Worm (Caenorhabditis elegans) whole organism, L1 larva: ENCODE measurements around the gene irld-39.

ENCODE experiments used
- C16A3.4 ChIP-seq: fragments of 150-350 bp; optimal IDR thresholded peaks from 2 replicates; lab custom pipeline; 2014; ENCODE audit warnings: missing biosample characterization, missing genetic modification characterization
- C34B4.2 ChIP-seq: sonication (generic microtip); optimal IDR thresholded peaks from 2 replicates; lab custom pipeline; 2017; ENCODE audit warnings: mild to moderate bottlenecking, missing genetic modification characterization, missing compliant biosample characterization
- Y116A8C.19 ChIP-seq: sonication (generic microtip); optimal IDR thresholded peaks from 2 replicates; lab custom pipeline; 2016; ENCODE audit warnings: missing compliant biosample characterization, missing genetic modification characterization, borderline replicate concordance
- aly-2 ChIP-seq: fragments of 150-350 bp; optimal IDR thresholded peaks from 2 replicates; lab custom pipeline; 2014; ENCODE audit warnings: missing biosample characterization, missing genetic modification characterization
- ama-1 ChIP-seq: fragments of 150-350 bp; optimal IDR thresholded peaks from 2 replicates; lab custom pipeline; 2014
- blmp-1 ChIP-seq: fragments of 150-350 bp; optimal IDR thresholded peaks from 2 replicates; lab custom pipeline; 2014; ENCODE audit warnings: missing biosample characterization, missing genetic modification characterization
- ceh-63 ChIP-seq: fragments of 200-800 bp; sonication (Bioruptor generic); optimal IDR thresholded peaks from 2 replicates; lab custom pipeline; 2018; ENCODE audit warnings: mild to moderate bottlenecking, missing genetic modification characterization, missing compliant biosample characterization
- ceh-8 ChIP-seq: fragments of 200-800 bp; sonication (Bioruptor generic); optimal IDR thresholded peaks from 2 replicates; lab custom pipeline; 2018; ENCODE audit warnings: mild to moderate bottlenecking, missing genetic modification characterization, moderate library complexity, missing compliant biosample characterization
- ceh-82 ChIP-seq, 3 experiments: fragments of 150-350 bp in 1 of 3; sonication (generic microtip) in 2 of 3; optimal IDR thresholded peaks; 2 replicates each; lab custom pipeline; 2014 to 2017; ENCODE audit warnings: missing biosample characterization in 3 of 3, missing genetic modification characterization in 3 of 3
- ceh-90 ChIP-seq: sonication (generic microtip); optimal IDR thresholded peaks from 2 replicates; lab custom pipeline; 2016; ENCODE audit warnings: missing genetic modification characterization, missing compliant biosample characterization
- ces-1 ChIP-seq: fragments of 150-350 bp; optimal IDR thresholded peaks from 2 replicates; lab custom pipeline; 2014; ENCODE audit warnings: missing biosample characterization, missing genetic modification reagents, missing genetic modification characterization
- egl-13 ChIP-seq: sonication (generic microtip); optimal IDR thresholded peaks from 2 replicates; lab custom pipeline; 2016; ENCODE audit warnings: missing genotype, missing genetic modification reagents, missing genetic modification characterization, missing compliant biosample characterization
- elt-3 ChIP-seq, 6 experiments: fragments of 150-350 bp in 1 of 6; sonication (generic microtip); optimal IDR thresholded peaks; 2 replicates each; lab custom pipeline; 2017 to 2018; ENCODE audit warnings: missing biosample characterization in 6 of 6, missing genetic modification characterization in 6 of 6, inconsistent platforms in 1 of 6
- fkh-4 ChIP-seq: sonication (generic microtip); optimal IDR thresholded peaks from 2 replicates; lab custom pipeline; 2016; ENCODE audit warnings: missing compliant biosample characterization, missing genetic modification characterization, borderline replicate concordance
- hlh-4 ChIP-seq: sonication (generic microtip); optimal IDR thresholded peaks from 2 replicates; lab custom pipeline; 2016; ENCODE audit warnings: mild to moderate bottlenecking, missing genetic modification characterization, missing compliant biosample characterization
- hpl-2 ChIP-seq: fragments of 150-350 bp; optimal IDR thresholded peaks from 2 replicates; lab custom pipeline; 2014; ENCODE audit warnings: missing biosample characterization, missing genetic modification reagents, missing genetic modification characterization
- isw-1 ChIP-seq: fragments of 200-800 bp; sonication (Bioruptor generic); IDR thresholded peaks from 2 replicates; pipeline ENCODE4 v1.3.6; 2022; ENCODE audit warnings: missing genetic modification characterization, missing compliant biosample characterization
- jun-1 ChIP-seq: fragments of 150-350 bp; optimal IDR thresholded peaks from 2 replicates; lab custom pipeline; 2014; ENCODE audit warnings: missing biosample characterization, missing genetic modification reagents, missing genetic modification characterization
- lin-14 ChIP-seq: fragments of 200-800 bp; sonication (Bioruptor generic); optimal IDR thresholded peaks from 2 replicates; lab custom pipeline; 2018; ENCODE audit warnings: mild to moderate bottlenecking, missing genetic modification characterization, moderate library complexity, missing compliant biosample characterization
- lin-39 ChIP-seq: fragments of 150-350 bp; optimal IDR thresholded peaks from 2 replicates; lab custom pipeline; 2014; ENCODE audit warnings: missing biosample characterization, missing genetic modification reagents, missing genetic modification characterization
- lir-3 ChIP-seq: sonication (generic microtip); optimal IDR thresholded peaks from 2 replicates; lab custom pipeline; 2016; ENCODE audit warnings: mild to moderate bottlenecking, missing genetic modification characterization, moderate library complexity, missing compliant biosample characterization; ENCODE audit not compliant: poor library complexity
- mab-9 ChIP-seq: fragments of 200-800 bp; sonication (Bioruptor generic); IDR thresholded peaks from 2 replicates; pipeline ENCODE4 v1.3.6; 2022; ENCODE audit warnings: missing genetic modification reagents, missing genetic modification characterization, missing compliant biosample characterization
- mdl-1 ChIP-seq, 2 experiments: fragments of 150-350 bp; optimal IDR thresholded peaks; 2 replicates each; lab custom pipeline; 2014 to 2017; ENCODE audit warnings: missing biosample characterization in 2 of 2, missing genetic modification characterization in 2 of 2, inconsistent platforms in 1 of 2
- nhr-11 ChIP-seq: fragments of 150-350 bp; optimal IDR thresholded peaks from 2 replicates; lab custom pipeline; 2014; ENCODE audit warnings: missing biosample characterization, missing genetic modification characterization
- nhr-12 ChIP-seq: sonication (generic microtip); optimal IDR thresholded peaks from 2 replicates; lab custom pipeline; 2017; ENCODE audit warnings: missing biosample characterization, missing genetic modification characterization
- nhr-19 ChIP-seq: fragments of 200-800 bp; sonication (Bioruptor generic); conservative IDR thresholded peaks from 2 replicates; pipeline ENCODE4 v1.3.6; 2022; ENCODE audit warnings: missing genetic modification characterization, missing compliant biosample characterization
- nhr-237 ChIP-seq: fragments of 150-350 bp; optimal IDR thresholded peaks from 2 replicates; lab custom pipeline; 2014; ENCODE audit warnings: missing biosample characterization, missing genetic modification characterization
- nhr-47 ChIP-seq: sonication (generic microtip); optimal IDR thresholded peaks from 2 replicates; lab custom pipeline; 2016; ENCODE audit warnings: mild to moderate bottlenecking, missing genetic modification characterization, moderate library complexity, missing compliant biosample characterization
- nhr-77 ChIP-seq: fragments of 150-350 bp; optimal IDR thresholded peaks from 2 replicates; lab custom pipeline; 2014; ENCODE audit warnings: missing biosample characterization, missing genetic modification characterization
- nhr-84 ChIP-seq: sonication (generic microtip); optimal IDR thresholded peaks from 2 replicates; lab custom pipeline; 2017; ENCODE audit warnings: missing biosample characterization, missing genetic modification characterization
- nhr-90 ChIP-seq: sonication (generic microtip); optimal IDR thresholded peaks from 2 replicates; lab custom pipeline; 2016; ENCODE audit warnings: mild to moderate bottlenecking, missing genetic modification characterization, missing compliant biosample characterization; ENCODE audit not compliant: poor library complexity
- pax-3 ChIP-seq: fragments of 200-800 bp; sonication (Bioruptor generic); optimal IDR thresholded peaks from 2 replicates; lab custom pipeline; 2018; ENCODE audit warnings: mild to moderate bottlenecking, missing genetic modification characterization, moderate library complexity, missing compliant biosample characterization
- pqm-1 ChIP-seq: sonication (generic microtip); optimal IDR thresholded peaks from 3 replicates; lab custom pipeline; 2017; ENCODE audit warnings: missing biosample characterization, missing genetic modification characterization
- skn-1 ChIP-seq: fragments of 150-350 bp; optimal IDR thresholded peaks from 2 replicates; lab custom pipeline; 2014; ENCODE audit warnings: missing biosample characterization, missing genetic modification characterization
- snu-23 ChIP-seq: sonication (generic microtip); optimal IDR thresholded peaks from 2 replicates; lab custom pipeline; 2016; ENCODE audit warnings: missing genetic modification characterization, missing compliant biosample characterization
- sox-4 ChIP-seq: sonication (generic microtip); optimal IDR thresholded peaks from 2 replicates; lab custom pipeline; 2016; ENCODE audit warnings: missing genetic modification characterization, missing compliant biosample characterization
- sup-37 ChIP-seq: fragments of 200-800 bp; sonication (Bioruptor generic); optimal IDR thresholded peaks from 2 replicates; lab custom pipeline; 2018; ENCODE audit warnings: mild to moderate bottlenecking, missing genetic modification characterization, missing compliant biosample characterization
- swsn-7 ChIP-seq: sonication (generic microtip); optimal IDR thresholded peaks from 2 replicates; lab custom pipeline; 2016; ENCODE audit warnings: missing genetic modification characterization, missing compliant biosample characterization
- unc-62 ChIP-seq: fragments of 150-350 bp; optimal IDR thresholded peaks from 2 replicates; lab custom pipeline; 2014; ENCODE audit warnings: missing biosample characterization, missing genetic modification reagents, missing genetic modification characterization
- xbp-1 ChIP-seq: sonication (generic microtip); optimal IDR thresholded peaks from 2 replicates; lab custom pipeline; 2016; ENCODE audit warnings: missing genetic modification characterization, missing compliant biosample characterization
- zip-4 ChIP-seq: fragments of 200-800 bp; sonication (Bioruptor generic); optimal IDR thresholded peaks from 2 replicates; lab custom pipeline; 2018; ENCODE audit warnings: mild to moderate bottlenecking, missing genetic modification characterization, moderate library complexity, missing compliant biosample characterization
- ztf-4 ChIP-seq: fragments of 150-350 bp; optimal IDR thresholded peaks from 2 replicates; lab custom pipeline; 2014; ENCODE audit warnings: missing biosample characterization, missing genetic modification characterization

The irld-39 gene

ce11 chrIV:16257330-16257729, 24.4 kb downstream of the irld-39 start, which contains the start of gene hlh-31:
Gene hlh-31, plus strand, starts transcription at chrIV:16257630.
- TF ChIP-seq snu-23 (GFP tag; lab: Kevin White, UChicago): no peak
- no peak for TF ChIP-seq nhr-11
- TF ChIP-seq mab-9 (GFP tag; lab: Robert Waterston, UW): no peak
- no peak for TF ChIP-seq lin-14 (GFP tag; lab: Kevin White, UChicago)
- TF ChIP-seq lin-39 (tag; lab: Kevin White, UChicago): no peak
- no peak for TF ChIP-seq ces-1 (GFP tag; lab: Kevin White, UChicago)
- no peak for TF ChIP-seq ztf-4 (tag; lab: Kevin White, UChicago)
- no peak for TF ChIP-seq nhr-237 (tag; lab: Kevin White, UChicago)
- TF ChIP-seq sox-4 (tag; lab: Kevin White, UChicago): no peak
- no peak for TF ChIP-seq pqm-1 (tag; lab: Kevin White, UChicago)
- TF ChIP-seq ceh-90: no peak
- no peak for TF ChIP-seq swsn-7 (tag; lab: Kevin White, UChicago)
- TF ChIP-seq nhr-19 (GFP tag; lab: Robert Waterston, UW): no peak
- no peak for TF ChIP-seq mdl-1 (tag; optimal IDR thresholded peaks at IDR 0.05; lab: Kevin White, UChicago)
- no peak for TF ChIP-seq egl-13
- no peak for TF ChIP-seq nhr-77 (tag; lab: Kevin White, UChicago)
- no peak for TF ChIP-seq pax-3 (tag; lab: Kevin White, UChicago)
- no peak for TF ChIP-seq nhr-47 (tag; lab: Kevin White, UChicago)

ce11 chrIV:16270955-16271354, 38.0 kb downstream of the irld-39 start, which contains the start of gene F38C2.4:
Gene F38C2.4, plus strand, starts transcription at chrIV:16271255.
- TF ChIP-seq Y116A8C.19 (tag; lab: Kevin White, UChicago) (no peak), nhr-11 (no peak), fkh-4 (no peak), nhr-84 (tag; lab: Kevin White, UChicago) (no peak), nhr-90 (tag; lab: Kevin White, UChicago) (no peak), jun-1 (tag; lab: Kevin White, UChicago) (no peak), isw-1 (no peak), nhr-237 (tag; lab: Kevin White, UChicago) (no peak), ceh-90 (no peak), aly-2 (no peak), zip-4 (no peak), hlh-4 (tag; lab: Kevin White, UChicago) (no peak), C34B4.2 (no peak), sox-4 (tag; lab: Kevin White, UChicago) (no peak), ceh-8 (GFP tag; lab: Kevin White, UChicago) (no peak), lin-39 (tag; lab: Kevin White, UChicago) (no peak), skn-1 (tag; lab: Kevin White, UChicago) (no peak), pqm-1 (tag; lab: Kevin White, UChicago) (no peak)

ce11 chrIV:16277291-16277690, 44.3 kb downstream of the irld-39 start, which contains the start of gene F38C2.7:
Gene F38C2.7, minus strand, starts transcription at chrIV:16277391.
- no peak for TF ChIP-seq C16A3.4 (tag; lab: Kevin White, UChicago)
- TF ChIP-seq hpl-2 (GFP tag; lab: Kevin White, UChicago): no peak
- no peak for TF ChIP-seq ceh-82 (tag; optimal IDR thresholded peaks at IDR 0.05; lab: Kevin White, UChicago)
- TF ChIP-seq elt-3 (tag; optimal IDR thresholded peaks at IDR 0.05; lab: Kevin White, UChicago): no peak
- TF ChIP-seq nhr-11: no peak
- TF ChIP-seq ama-1 (lab: Kevin White, UChicago): no peak
- no peak for TF ChIP-seq nhr-19 (GFP tag; lab: Robert Waterston, UW)
- no peak for TF ChIP-seq blmp-1 (tag; lab: Kevin White, UChicago)
- no peak for TF ChIP-seq sup-37
- no peak for TF ChIP-seq pax-3 (tag; lab: Kevin White, UChicago)
- TF ChIP-seq egl-13: no peak
- TF ChIP-seq xbp-1 (tag; lab: Kevin White, UChicago): no peak
- TF ChIP-seq lir-3 (tag; lab: Kevin White, UChicago): no peak
- TF ChIP-seq unc-62 (GFP tag; lab: Kevin White, UChicago): no peak
- TF ChIP-seq nhr-90 (tag; lab: Kevin White, UChicago): no peak
- TF ChIP-seq nhr-84 (tag; lab: Kevin White, UChicago): no peak
- TF ChIP-seq nhr-12 (tag; lab: Kevin White, UChicago): no peak
- TF ChIP-seq ceh-63 (GFP tag; lab: Kevin White, UChicago): no peak
